Fruit fly (Drosophila melanogaster): ENCODE measurements around the gene CG7794.

Gene CG7794

DNA sequence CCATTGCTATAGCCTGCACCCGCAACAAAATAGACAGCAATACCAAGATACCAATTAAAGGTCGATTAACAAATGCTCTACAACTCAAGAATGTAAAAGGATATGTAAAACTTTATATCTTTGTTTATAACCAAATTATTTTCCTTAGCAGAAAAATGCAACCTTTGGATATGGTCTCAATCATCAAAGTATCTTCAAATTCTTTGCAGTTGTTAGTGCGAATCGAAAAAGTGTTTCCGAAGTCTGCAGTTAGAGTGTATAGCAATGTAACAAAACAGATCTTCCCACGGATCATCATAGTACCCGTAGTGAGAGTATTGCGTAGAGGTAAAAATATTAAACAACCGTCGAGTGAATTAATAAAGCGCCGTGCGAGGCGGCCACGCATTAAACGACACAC, 3.0 kb downstream of the CG7794 start:
- TF ChIP-seq Clk (GFP tag; optimal IDR thresholded peaks at IDR 0.05) (no peak), CG12768 (GFP tag; optimal IDR thresholded peaks at IDR 0.05) (no peak), Crg-1 (GFP tag; optimal IDR thresholded peaks at IDR 0.05) (no peak), CG33017 (tag; optimal IDR thresholded peaks at IDR 0.05) (no peak), CG14711 (tag; optimal IDR thresholded peaks at IDR 0.05) (no peak), ovo (GFP tag; optimal IDR thresholded peaks at IDR 0.05) (no peak), CG7045 (GFP tag; optimal IDR thresholded peaks at IDR 0.05) (no peak), toe (GFP tag; optimal IDR thresholded peaks at IDR 0.05) (no peak), CG1620 (GFP tag; optimal IDR thresholded peaks at IDR 0.05) (no peak), bab1 (GFP tag; optimal IDR thresholded peaks at IDR 0.05) (no peak), CG5204 (GFP tag; optimal IDR thresholded peaks at IDR 0.05) (no peak), Mnt (GFP tag; optimal IDR thresholded peaks at IDR 0.05) (no peak), cnc (optimal IDR thresholded peaks at IDR 0.05) (no peak), CG11617 (GFP tag; optimal IDR thresholded peaks at IDR 0.05) (no peak), kay (GFP tag; ENCODE audit: borderline replicate concordance) (no peak), tj (GFP tag; optimal IDR thresholded peaks at IDR 0.05) (no peak)

DNA sequence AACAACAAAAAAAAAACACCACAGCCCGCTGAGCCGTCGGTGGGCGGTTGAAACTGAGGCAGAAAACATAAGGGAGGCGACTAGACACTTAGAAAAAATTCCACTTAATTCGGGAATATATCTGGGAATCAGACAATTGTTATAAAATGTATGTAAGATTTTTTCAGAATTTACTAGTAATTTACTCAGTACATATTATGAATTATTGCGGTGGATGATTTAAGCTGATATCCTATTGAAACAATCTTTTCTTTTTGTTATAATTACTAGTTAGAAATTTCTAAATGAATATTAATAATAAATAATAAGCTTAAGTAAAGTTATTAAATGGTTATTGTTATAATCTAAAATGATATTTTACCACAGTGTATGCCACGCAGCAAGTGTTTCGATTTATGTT, 3.8 kb downstream of the CG7794 start:
- TF ChIP-seq CG7045 (GFP tag; optimal IDR thresholded peaks at IDR 0.05) (no peak), ovo (GFP tag; optimal IDR thresholded peaks at IDR 0.05) (no peak), toe (GFP tag; optimal IDR thresholded peaks at IDR 0.05) (no peak), CG14711 (tag; optimal IDR thresholded peaks at IDR 0.05) (no peak), tj (GFP tag; optimal IDR thresholded peaks at IDR 0.05) (no peak), Clk (GFP tag; optimal IDR thresholded peaks at IDR 0.05) (no peak), CG7101 (tag; optimal IDR thresholded peaks at IDR 0.05) (no peak), CG12768 (GFP tag; optimal IDR thresholded peaks at IDR 0.05) (no peak), Mnt (GFP tag; optimal IDR thresholded peaks at IDR 0.05) (no peak), CG1620 (GFP tag; optimal IDR thresholded peaks at IDR 0.05) (no peak), CG11617 (GFP tag; optimal IDR thresholded peaks at IDR 0.05) (no peak)

DNA sequence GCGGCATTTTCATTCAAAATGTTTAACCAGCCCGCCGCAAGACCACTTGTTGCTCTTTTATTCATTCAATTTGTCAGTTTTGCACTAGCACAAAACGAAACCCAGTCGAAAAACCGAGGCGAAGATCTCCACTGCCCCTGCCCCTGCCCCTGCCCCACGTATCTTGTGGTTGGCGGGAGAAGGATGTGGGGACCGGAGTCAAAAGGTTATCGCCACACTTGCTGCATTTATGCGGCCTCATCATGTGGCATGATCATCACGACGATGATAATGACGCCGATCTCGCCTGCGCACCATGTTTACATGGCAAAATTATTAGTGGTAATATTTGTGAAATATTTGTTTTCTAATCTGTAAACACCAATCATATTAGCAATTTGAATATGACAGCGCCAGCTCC, 4.3 kb downstream of the CG7794 start:
- TF ChIP-seq CG7101 (tag; optimal IDR thresholded peaks at IDR 0.05) (no peak), CG5204 (GFP tag; optimal IDR thresholded peaks at IDR 0.05) (no peak), Clk (GFP tag; optimal IDR thresholded peaks at IDR 0.05) (no peak), CG14711 (tag; optimal IDR thresholded peaks at IDR 0.05) (no peak), CG12768 (GFP tag; optimal IDR thresholded peaks at IDR 0.05) (no peak), kay (GFP tag; ENCODE audit: borderline replicate concordance) (no peak), Crg-1 (GFP tag; optimal IDR thresholded peaks at IDR 0.05) (no peak), CG33017 (tag; optimal IDR thresholded peaks at IDR 0.05) (no peak), cic (GFP tag; optimal IDR thresholded peaks at IDR 0.05) (no peak), CG7045 (GFP tag; optimal IDR thresholded peaks at IDR 0.05) (no peak), toe (GFP tag; optimal IDR thresholded peaks at IDR 0.05) (no peak), CG11617 (GFP tag; optimal IDR thresholded peaks at IDR 0.05) (no peak)

DNA sequence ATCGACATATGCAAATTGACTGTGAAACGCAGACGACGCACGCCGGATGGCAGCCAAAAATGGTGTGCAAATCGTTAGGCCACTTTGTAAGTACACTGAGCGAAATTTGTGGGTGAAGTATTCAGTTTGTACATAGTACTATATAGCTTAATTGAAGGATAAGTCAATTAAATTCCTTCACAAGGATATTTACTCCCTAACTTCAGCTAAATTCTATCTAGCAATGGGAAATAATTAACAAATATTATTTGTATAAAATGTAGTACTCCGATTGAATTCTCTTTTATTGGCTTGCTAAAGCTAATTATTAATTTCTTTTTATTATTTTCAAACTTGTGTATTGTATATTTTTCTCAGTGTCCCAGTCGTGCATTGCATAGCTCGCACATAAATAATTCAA, 5.6 kb downstream of the CG7794 start:
- TF ChIP-seq Mnt (GFP tag; optimal IDR thresholded peaks at IDR 0.05): no peak
- no peak for TF ChIP-seq cnc (optimal IDR thresholded peaks at IDR 0.05)
- no peak for TF ChIP-seq Clk (GFP tag; optimal IDR thresholded peaks at IDR 0.05)
- TF ChIP-seq pad (GFP tag; optimal IDR thresholded peaks at IDR 0.05): no peak
- no peak for TF ChIP-seq CG33017 (tag; optimal IDR thresholded peaks at IDR 0.05)
- no peak for TF ChIP-seq Hr96 (GFP tag; optimal IDR thresholded peaks at IDR 0.05)
- TF ChIP-seq CG11617 (GFP tag; optimal IDR thresholded peaks at IDR 0.05): no peak
- no peak for TF ChIP-seq CG7045 (GFP tag; optimal IDR thresholded peaks at IDR 0.05)
- TF ChIP-seq bab1 (GFP tag; optimal IDR thresholded peaks at IDR 0.05): no peak
- no peak for TF ChIP-seq Crg-1 (GFP tag; optimal IDR thresholded peaks at IDR 0.05)
- TF ChIP-seq ovo (GFP tag; optimal IDR thresholded peaks at IDR 0.05): no peak
- TF ChIP-seq CG12768 (GFP tag; optimal IDR thresholded peaks at IDR 0.05): no peak
- no peak for TF ChIP-seq CG1620 (GFP tag; optimal IDR thresholded peaks at IDR 0.05)

DNA sequence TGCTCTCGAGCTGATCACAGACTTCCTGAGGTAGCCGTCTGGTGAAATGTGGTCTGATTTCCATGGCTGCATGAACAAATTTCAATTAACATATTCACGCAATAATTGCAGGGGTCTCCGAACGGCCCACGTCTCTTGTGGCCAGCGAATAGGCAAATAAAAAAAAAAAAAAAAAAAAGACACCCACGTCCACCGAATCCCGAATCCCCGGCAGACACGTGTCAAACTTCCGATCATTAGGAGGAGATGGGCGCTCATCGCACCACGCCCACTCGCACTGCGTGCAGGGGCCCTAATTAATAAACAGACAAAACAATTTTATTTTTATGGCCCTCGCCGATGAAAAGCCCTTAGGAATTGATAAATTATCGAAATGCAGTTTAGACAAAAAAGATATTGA, 20.1 kb downstream of the CG7794 start:
- TF ChIP-seq CG14711 (tag; optimal IDR thresholded peaks at IDR 0.05) (no peak), CG5204 (GFP tag; optimal IDR thresholded peaks at IDR 0.05) (no peak), tj (GFP tag; optimal IDR thresholded peaks at IDR 0.05) (no peak), Mnt (GFP tag; optimal IDR thresholded peaks at IDR 0.05) (no peak), bab1 (GFP tag; optimal IDR thresholded peaks at IDR 0.05) (no peak), cnc (optimal IDR thresholded peaks at IDR 0.05) (no peak)

DNA sequence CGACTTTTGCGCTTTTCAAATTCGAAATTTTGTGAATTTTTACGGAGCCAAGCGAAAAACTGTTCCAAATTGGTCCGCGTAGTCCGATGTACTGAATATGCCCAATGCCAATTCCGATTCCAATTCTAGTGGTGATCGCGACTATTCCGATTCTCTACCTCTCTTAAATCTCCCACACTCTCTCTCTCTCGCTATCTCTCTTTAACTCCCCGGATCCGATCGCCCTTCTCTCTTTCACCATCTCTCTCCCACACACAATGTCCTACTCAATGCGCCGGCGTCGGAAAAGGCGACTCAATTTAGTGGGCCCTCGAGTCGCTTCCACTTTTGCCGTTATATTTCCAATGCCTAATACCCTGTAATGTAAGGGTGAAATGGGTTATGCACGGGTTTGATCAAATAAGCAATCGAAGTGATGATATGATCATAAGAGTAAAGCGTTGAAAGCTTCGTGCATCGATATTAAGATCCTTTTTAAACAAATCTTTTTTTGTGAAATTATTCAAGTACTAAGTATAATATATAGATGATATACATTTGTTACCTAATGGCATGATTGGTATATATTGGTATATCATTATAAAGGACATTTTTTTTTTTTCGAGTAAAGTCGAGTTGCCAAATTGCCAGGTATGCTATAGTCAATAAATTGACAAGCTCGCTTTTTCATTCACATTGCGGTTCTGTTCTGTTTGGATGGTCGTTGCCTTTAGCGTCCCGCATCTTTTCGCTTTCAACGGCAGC, 25.9 kb downstream of the CG7794 start:
- no peak for TF ChIP-seq CG12768 (GFP tag; optimal IDR thresholded peaks at IDR 0.05)
- TF ChIP-seq cic (GFP tag; optimal IDR thresholded peaks at IDR 0.05): no peak

DNA sequence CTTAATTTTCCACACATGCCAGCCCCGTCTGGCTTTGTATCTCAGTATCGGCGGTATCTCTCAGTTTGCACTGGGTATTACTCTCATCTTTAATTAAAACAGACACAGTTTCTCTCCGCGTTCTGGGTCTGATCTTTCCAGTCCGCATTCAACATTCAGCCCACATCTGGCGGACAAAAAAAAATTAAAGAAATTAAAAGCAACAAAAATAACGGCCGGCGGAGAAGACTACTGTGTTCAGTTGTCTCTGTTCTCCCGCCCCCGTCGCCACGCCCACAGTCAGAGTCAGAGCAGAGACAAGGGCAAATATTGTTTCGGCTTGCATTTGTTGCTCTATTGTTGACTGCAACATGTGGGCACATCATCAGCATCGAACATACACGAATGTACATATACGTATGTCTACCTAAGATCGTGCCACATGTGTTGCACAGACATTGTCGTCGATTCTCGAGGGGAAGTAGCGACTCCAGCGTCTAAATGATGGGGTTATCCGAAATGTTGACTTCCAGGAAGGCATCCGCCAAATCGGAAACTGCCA, 26.6 kb downstream of the CG7794 start:
- TF ChIP-seq ovo (GFP tag; optimal IDR thresholded peaks at IDR 0.05) (no peak), CG7101 (tag; optimal IDR thresholded peaks at IDR 0.05) (no peak)

Measured in whole organism, adult.